Worm (Caenorhabditis elegans): Measurements from ENCODE around the gene xbx-3.
"Not testable (repeated sequence)": the region's sequence is repeated elsewhere in the genome, so short reads cannot be mapped to it uniquely, and the experiment has no call there.

The xbx-3 gene

ce11 chrIII:10025989-10026388 is 9.8 kb upstream of the xbx-3 start, which contains the start of gene ins-22:
TSS of gene ins-22 (plus strand) at chrIII:10026289.
- TF ChIP-seq unc-62 (GFP tag; optimal IDR thresholded peaks at IDR 0.05) = no peak

- no peak for TF ChIP-seq unc-62 (GFP tag; optimal IDR thresholded peaks at IDR 0.05)
These were observed 7.8 kb upstream of the xbx-3 start, which contains the start of gene ins-23 for ce11 chrIII:10027947-10028346. TSS of gene ins-23 (plus strand) at chrIII:10028247.

- no peak for TF ChIP-seq unc-62 (GFP tag; optimal IDR thresholded peaks at IDR 0.05)
These were observed 5.2 kb upstream of the xbx-3 start, which contains the start of gene M04D8.4 for ce11 chrIII:10030549-10030948. TSS of gene M04D8.4 (minus strand) at chrIII:10030649.

ce11 chrIII:10033213-10033612 is 2.5 kb upstream of the xbx-3 start, which contains the start of gene M04D8.5:
TSS of gene M04D8.5 (minus strand) at chrIII:10033313.
- no peak for TF ChIP-seq unc-62 (GFP tag; optimal IDR thresholded peaks at IDR 0.05)

- TF ChIP-seq unc-62 (GFP tag; optimal IDR thresholded peaks at IDR 0.05) = no peak
These were observed 1.9 kb upstream of the xbx-3 start, which contains the start of gene M04D8.8 for ce11 chrIII:10033881-10034280. TSS of gene M04D8.8 (plus strand) at chrIII:10034181.

- no peak for TF ChIP-seq unc-62 (GFP tag; optimal IDR thresholded peaks at IDR 0.05)
These were observed 1.4 kb downstream of the xbx-3 start, which contains the start of gene M04D8.7 for ce11 chrIII:10037150-10037549. TSS of gene M04D8.7 (plus strand) at chrIII:10037450.

- TF ChIP-seq unc-62 (GFP tag; optimal IDR thresholded peaks at IDR 0.05) = no peak
These were observed 4.3 kb downstream of the xbx-3 start, which contains the start of gene T16G12.7 for ce11 chrIII:10040013-10040412. TSS of gene T16G12.7 (minus strand) at chrIII:10040113.

- no peak for TF ChIP-seq unc-62 (GFP tag; optimal IDR thresholded peaks at IDR 0.05)
These were observed 13.9 kb downstream of the xbx-3 start, which contains the start of gene T16G12.1 for ce11 chrIII:10049682-10050081. TSS of gene T16G12.1 (minus strand) at chrIII:10049857.

ce11 chrIII:10050321-10050720 is 14.6 kb downstream of the xbx-3 start, which contains the start of gene T16G12.3:
TSS of gene T16G12.3 (plus strand) at chrIII:10050621.
- TF ChIP-seq unc-62 (GFP tag; optimal IDR thresholded peaks at IDR 0.05) = not testable (repeated sequence)

ce11 chrIII:10053312-10053711 is 17.6 kb downstream of the xbx-3 start, which contains the start of gene T16G12.12:
TSS of gene T16G12.12 (plus strand) at chrIII:10053612.
- TF ChIP-seq unc-62 (GFP tag; optimal IDR thresholded peaks at IDR 0.05) = not testable (repeated sequence)

- no peak for TF ChIP-seq unc-62 (GFP tag; optimal IDR thresholded peaks at IDR 0.05)
These were observed 20.3 kb downstream of the xbx-3 start, which contains the start of gene T16G12.10 for ce11 chrIII:10056033-10056432. TSS of gene T16G12.10 (minus strand) at chrIII:10056133.

ce11 chrIII:10057518-10057917 is 21.8 kb downstream of the xbx-3 start, which contains the start of gene T16G12.4:
TSS of gene T16G12.4 (plus strand) at chrIII:10057818.
- TF ChIP-seq unc-62 (GFP tag; optimal IDR thresholded peaks at IDR 0.05) = no peak

- TF ChIP-seq unc-62 (GFP tag; optimal IDR thresholded peaks at IDR 0.05) = no peak
These were observed 23.3 kb downstream of the xbx-3 start, which contains the start of gene T16G12.8 for ce11 chrIII:10059002-10059401. TSS of gene T16G12.8 (plus strand) at chrIII:10059302.

- no peak for TF ChIP-seq unc-62 (GFP tag; optimal IDR thresholded peaks at IDR 0.05)
These were observed 24.8 kb downstream of the xbx-3 start, which contains the start of gene T16G12.13 for ce11 chrIII:10060573-10060972. TSS of gene T16G12.13 (plus strand) at chrIII:10060865.

ce11 chrIII:10064140-10064539 is 28.4 kb downstream of the xbx-3 start, which contains the start of gene ekl-6:
TSS of gene ekl-6 (plus strand) at chrIII:10064404.
- TF ChIP-seq unc-62 (GFP tag; optimal IDR thresholded peaks at IDR 0.05) = no peak

- TF ChIP-seq unc-62 (GFP tag; optimal IDR thresholded peaks at IDR 0.05) = no peak
These were observed 33.5 kb downstream of the xbx-3 start, which contains the start of gene T16G12.6 for ce11 chrIII:10069278-10069677. TSS of gene T16G12.6 (plus strand) at chrIII:10069578.

ce11 chrIII:10076042-10076441 is 40.3 kb downstream of the xbx-3 start:
- TF ChIP-seq unc-62 (GFP tag; optimal IDR thresholded peaks at IDR 0.05) = no peak
